Worm (Caenorhabditis elegans) whole organism, L1 larva: ENCODE measurements around the gene lin-48.

Source experiments
- C16A3.4 ChIP-seq: fragments of 150-350 bp; optimal IDR thresholded peaks from 2 replicates; lab custom pipeline; 2014; ENCODE audit warnings: missing biosample characterization, missing genetic modification characterization
- aha-1 ChIP-seq: fragments of 150-350 bp; optimal IDR thresholded peaks from 2 replicates; lab custom pipeline; 2014; ENCODE audit warnings: missing biosample characterization, missing genetic modification characterization
- ama-1 ChIP-seq: fragments of 150-350 bp; optimal IDR thresholded peaks from 2 replicates; lab custom pipeline; 2014
- blmp-1 ChIP-seq: fragments of 150-350 bp; optimal IDR thresholded peaks from 2 replicates; lab custom pipeline; 2014; ENCODE audit warnings: missing biosample characterization, missing genetic modification characterization
- fos-1 ChIP-seq: fragments of 150-350 bp; optimal IDR thresholded peaks from 2 replicates; lab custom pipeline; 2014; ENCODE audit warnings: missing biosample characterization, missing genetic modification characterization
- lin-15B ChIP-seq: fragments of 150-350 bp; sonication (generic microtip); optimal IDR thresholded peaks from 3 replicates; lab custom pipeline; 2014; ENCODE audit warnings: missing biosample characterization, missing genetic modification characterization
- lin-39 ChIP-seq: fragments of 150-350 bp; optimal IDR thresholded peaks from 2 replicates; lab custom pipeline; 2014; ENCODE audit warnings: missing biosample characterization, missing genetic modification reagents, missing genetic modification characterization
- nhr-11 ChIP-seq: fragments of 150-350 bp; optimal IDR thresholded peaks from 2 replicates; lab custom pipeline; 2014; ENCODE audit warnings: missing biosample characterization, missing genetic modification characterization
- nhr-237 ChIP-seq: fragments of 150-350 bp; optimal IDR thresholded peaks from 2 replicates; lab custom pipeline; 2014; ENCODE audit warnings: missing biosample characterization, missing genetic modification characterization
- pqm-1 ChIP-seq: sonication (generic microtip); optimal IDR thresholded peaks from 3 replicates; lab custom pipeline; 2017; ENCODE audit warnings: missing biosample characterization, missing genetic modification characterization
- rnt-1 ChIP-seq: sonication (generic microtip); optimal IDR thresholded peaks from 2 replicates; lab custom pipeline; 2016; ENCODE audit warnings: mild to moderate bottlenecking, missing genetic modification characterization, moderate library complexity, missing compliant biosample characterization
- snpc-4 ChIP-seq: fragments of 150-350 bp; optimal IDR thresholded peaks from 2 replicates; lab custom pipeline; 2014; ENCODE audit warnings: missing biosample characterization, missing genetic modification characterization
- unc-130 ChIP-seq: fragments of 150-350 bp; optimal IDR thresholded peaks from 2 replicates; lab custom pipeline; 2017; ENCODE audit warnings: missing biosample characterization, missing genetic modification characterization, inconsistent platforms
- unc-62 ChIP-seq: fragments of 150-350 bp; optimal IDR thresholded peaks from 2 replicates; lab custom pipeline; 2014; ENCODE audit warnings: missing biosample characterization, missing genetic modification reagents, missing genetic modification characterization

DNA sequence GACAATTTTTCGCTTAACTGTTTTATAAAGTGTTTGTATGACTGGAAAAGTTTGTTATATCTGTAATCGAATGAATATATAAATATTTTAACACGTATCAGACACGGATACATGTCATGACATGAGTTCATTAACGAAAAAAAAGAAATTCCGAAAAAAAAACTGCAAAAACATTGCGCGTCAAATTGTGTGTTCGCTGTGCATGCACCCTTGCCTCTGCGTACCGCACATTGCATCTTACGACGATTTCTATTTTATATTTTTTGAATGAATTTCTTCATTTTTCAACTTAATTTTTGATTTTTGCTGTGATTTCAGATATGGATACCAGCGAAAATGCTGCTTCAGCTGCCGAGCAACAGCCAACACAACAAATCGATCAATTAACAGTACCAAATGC, 40.3 kb upstream of the lin-48 start, which contains the start of gene wdr-5.1:
- TF ChIP-seq nhr-11 (tag; lab: Kevin White, UChicago) = no peak
- TF ChIP-seq lin-39 (tag; lab: Kevin White, UChicago) = no peak
- TF ChIP-seq rnt-1 (tag; lab: Kevin White, UChicago) = no peak
- TF ChIP-seq lin-15B (tag; lab: Kevin White, UChicago) = no peak
- no peak for TF ChIP-seq pqm-1 (tag; lab: Kevin White, UChicago)
- TF ChIP-seq aha-1 (tag; lab: Kevin White, UChicago) = no peak
- TF ChIP-seq ama-1 (lab: Kevin White, UChicago) = no peak
- no peak for TF ChIP-seq unc-130 (tag; lab: Kevin White, UChicago)
- TF ChIP-seq fos-1 (tag; lab: Kevin White, UChicago) = no peak
- TF ChIP-seq blmp-1 = no peak
- TF ChIP-seq unc-62 = no peak
- no peak for TF ChIP-seq snpc-4 (tag; lab: Kevin White, UChicago)
- TF ChIP-seq C16A3.4 (tag; lab: Kevin White, UChicago) = no peak
- no peak for TF ChIP-seq nhr-237 (tag; lab: Kevin White, UChicago)
